Worm (Caenorhabditis elegans): ENCODE measurements around the gene dop-1.

DNA sequence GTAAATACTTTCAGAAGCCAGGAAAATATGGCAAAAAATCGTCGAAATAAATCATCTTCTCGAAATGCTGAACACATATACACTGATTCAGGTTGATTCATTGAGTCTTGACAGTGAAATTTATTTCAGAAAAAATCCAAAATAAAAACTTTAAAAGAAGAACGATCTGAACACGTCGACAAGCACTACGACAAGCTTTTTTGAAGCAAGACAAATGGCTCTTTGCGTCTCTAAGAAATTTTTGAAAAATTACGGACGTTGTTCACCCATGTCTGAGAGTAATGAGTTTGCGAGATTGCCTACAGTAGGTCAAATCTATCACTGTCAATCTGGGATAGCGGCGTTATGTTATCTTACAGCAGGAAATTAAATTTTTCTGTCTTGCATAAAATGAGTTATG lies 41.9 kb downstream of the dop-1 start, which contains the start of gene R160.2:
- TF ChIP-seq nhr-28 (tag; optimal IDR thresholded peaks at IDR 0.05) (no peak), snpc-4 (tag; optimal IDR thresholded peaks at IDR 0.05) (no peak)
